Worm (Caenorhabditis elegans) whole organism, young adult: Measurements from ENCODE around the gene srh-300.

Experiments
- B0035.1 ChIP-seq: sonication (generic microtip); optimal IDR thresholded peaks from 2 replicates; lab custom pipeline; 2016; ENCODE audit warnings: missing genetic modification characterization, mild to moderate bottlenecking, missing compliant biosample characterization, missing genotype, missing genetic modification reagents
- D2030.7 ChIP-seq: fragments of 200-800 bp; sonication (Bioruptor generic); IDR thresholded peaks from 2 replicates; pipeline ENCODE4 v1.3.6; 2022; ENCODE audit warnings: missing genetic modification reagents, missing genetic modification characterization, missing compliant biosample characterization
- F23B12.7 ChIP-seq: sonication (generic microtip); optimal IDR thresholded peaks from 2 replicates; lab custom pipeline; 2017; ENCODE audit warnings: missing genetic modification characterization, mild to moderate bottlenecking, missing compliant biosample characterization, antibody characterized with exemption, moderate library complexity; ENCODE audit not compliant: insufficient read depth
- F39B2.1 ChIP-seq: fragments of 200-800 bp; sonication (Bioruptor generic); IDR thresholded peaks from 2 replicates; pipeline ENCODE4 v1.3.6; 2022; ENCODE audit warnings: missing genetic modification reagents, missing genetic modification characterization, missing compliant biosample characterization
- K11D2.4 ChIP-seq: fragments of 200-800 bp; sonication (Bioruptor generic); IDR thresholded peaks from 2 replicates; pipeline ENCODE4 v1.3.6; 2022; ENCODE audit warnings: missing genetic modification reagents, missing genetic modification characterization, missing compliant biosample characterization
- T07F8.4 ChIP-seq: sonication (generic microtip); optimal IDR thresholded peaks from 2 replicates; lab custom pipeline; 2016; ENCODE audit warnings: mild to moderate bottlenecking, missing genetic modification characterization, moderate library complexity, missing compliant biosample characterization
- Y79H2A.3 ChIP-seq: fragments of 200-800 bp; sonication (Bioruptor generic); conservative IDR thresholded peaks from 2 replicates; pipeline ENCODE4 v1.3.6; 2022; ENCODE audit warnings: missing genetic modification reagents, missing genetic modification characterization, missing compliant biosample characterization
- ZK185.1 ChIP-seq: sonication (generic microtip); optimal IDR thresholded peaks from 2 replicates; lab custom pipeline; 2016; ENCODE audit warnings: mild to moderate bottlenecking, missing genetic modification characterization, missing compliant biosample characterization; ENCODE audit not compliant: poor library complexity, severe bottlenecking
- aptf-3 ChIP-seq: fragments of 200-800 bp; sonication (Bioruptor generic); IDR thresholded peaks from 2 replicates; pipeline ENCODE4 v1.3.6; 2022; ENCODE audit warnings: missing genetic modification characterization, missing compliant biosample characterization
- ceh-100 ChIP-seq: fragments of 200-800 bp; sonication (Bioruptor generic); IDR thresholded peaks from 2 replicates; pipeline ENCODE4 v1.3.6; 2022; ENCODE audit warnings: missing genetic modification reagents, missing genetic modification characterization, missing compliant biosample characterization
- ceh-58 ChIP-seq: fragments of 200-800 bp; sonication (Bioruptor generic); IDR thresholded peaks from 2 replicates; pipeline ENCODE4 v1.3.6; 2022; ENCODE audit warnings: missing genetic modification characterization, missing compliant biosample characterization
- die-1 ChIP-seq: sonication (generic microtip); optimal IDR thresholded peaks from 2 replicates; lab custom pipeline; 2016; ENCODE audit warnings: missing genotype, mild to moderate bottlenecking, missing genetic modification characterization, missing compliant biosample characterization
- dox-1 ChIP-seq: fragments of 200-800 bp; sonication (Bioruptor generic); IDR thresholded peaks from 2 replicates; pipeline ENCODE4 v1.3.6; 2022; ENCODE audit warnings: missing genetic modification reagents, missing genetic modification characterization, missing compliant biosample characterization
- dpff-1 ChIP-seq: sonication (generic microtip); optimal IDR thresholded peaks from 2 replicates; lab custom pipeline; 2017; ENCODE audit warnings: mild to moderate bottlenecking, missing genetic modification characterization, missing compliant biosample characterization
- egrh-3 ChIP-seq: fragments of 200-800 bp; sonication (Bioruptor generic); IDR thresholded peaks from 2 replicates; pipeline ENCODE4 v1.3.6; 2022; ENCODE audit warnings: missing genetic modification reagents, missing genetic modification characterization, missing compliant biosample characterization
- ekl-4 ChIP-seq: fragments of 200-800 bp; sonication (Bioruptor generic); IDR thresholded peaks from 2 replicates; pipeline ENCODE4 v1.3.6; 2022; ENCODE audit warnings: missing genetic modification reagents, missing genetic modification characterization, missing compliant biosample characterization
- hmg-1.2 ChIP-seq: fragments of 200-800 bp; sonication (Bioruptor generic); IDR thresholded peaks from 2 replicates; pipeline ENCODE4 v1.3.6; 2022; ENCODE audit warnings: missing genetic modification reagents, missing genetic modification characterization, missing compliant biosample characterization
- hrde-1 ChIP-seq: sonication (generic microtip); optimal IDR thresholded peaks from 2 replicates; lab custom pipeline; 2016; ENCODE audit warnings: missing genetic modification characterization, mild to moderate bottlenecking, missing compliant biosample characterization, moderate library complexity, missing genotype, missing genetic modification reagents, borderline replicate concordance
- let-526 ChIP-seq: fragments of 200-800 bp; sonication (Bioruptor generic); IDR thresholded peaks from 2 replicates; pipeline ENCODE4 v1.3.6; 2022; ENCODE audit warnings: missing genetic modification reagents, missing genetic modification characterization, missing compliant biosample characterization
- lin-26 ChIP-seq: fragments of 200-800 bp; sonication (Bioruptor generic); IDR thresholded peaks from 2 replicates; pipeline ENCODE4 v1.3.6; 2022; ENCODE audit warnings: missing genetic modification reagents, missing genetic modification characterization, missing compliant biosample characterization
- lin-35 ChIP-seq, 3 experiments: fragments of 150-350 bp in 2 of 3; sonication (generic microtip) in 1 of 3; optimal IDR thresholded peaks; 2 replicates each; lab custom pipeline; 2014 to 2018; ENCODE audit warnings: missing biosample characterization in 3 of 3, missing genetic modification characterization in 3 of 3, missing genetic modification reagents in 3 of 3
- lsy-27 ChIP-seq: sonication (generic microtip); optimal IDR thresholded peaks from 2 replicates; lab custom pipeline; 2017; ENCODE audit warnings: missing genetic modification characterization, mild to moderate bottlenecking, missing compliant biosample characterization, antibody characterized with exemption, missing genotype, borderline replicate concordance; ENCODE audit not compliant: insufficient read depth
- madf-3 ChIP-seq: fragments of 200-800 bp; sonication (Bioruptor generic); IDR thresholded peaks from 2 replicates; pipeline ENCODE4 v1.3.6; 2022; ENCODE audit warnings: missing genetic modification reagents, missing genetic modification characterization, missing compliant biosample characterization
- madf-8 ChIP-seq: fragments of 200-800 bp; sonication (Bioruptor generic); conservative IDR thresholded peaks from 2 replicates; pipeline ENCODE4 v1.3.6; 2022; ENCODE audit warnings: missing genetic modification reagents, missing genetic modification characterization, missing compliant biosample characterization
- mel-28 ChIP-seq: sonication (generic microtip); optimal IDR thresholded peaks from 2 replicates; lab custom pipeline; 2016; ENCODE audit warnings: borderline replicate concordance, mild to moderate bottlenecking, missing genetic modification characterization, missing compliant biosample characterization
- nfya-1 ChIP-seq: sonication (generic microtip); optimal IDR thresholded peaks from 2 replicates; lab custom pipeline; 2017; ENCODE audit warnings: antibody characterized with exemption, missing compliant biosample characterization, missing genetic modification characterization, borderline replicate concordance; ENCODE audit not compliant: insufficient read depth
- nhr-120 ChIP-seq: fragments of 200-800 bp; sonication (Bioruptor generic); IDR thresholded peaks from 2 replicates; pipeline ENCODE4 v1.3.6; 2022; ENCODE audit warnings: missing genetic modification characterization, missing compliant biosample characterization
- nhr-90 ChIP-seq: sonication (generic microtip); optimal IDR thresholded peaks from 2 replicates; lab custom pipeline; 2016; ENCODE audit warnings: missing genotype, mild to moderate bottlenecking, missing genetic modification characterization, missing compliant biosample characterization
- pbrm-1 ChIP-seq: fragments of 200-800 bp; sonication (Bioruptor generic); IDR thresholded peaks from 2 replicates; pipeline ENCODE4 v1.3.6; 2022; ENCODE audit warnings: missing genetic modification reagents, missing genetic modification characterization, missing compliant biosample characterization
- snpc-4 ChIP-seq, 5 experiments: fragments of 150-350 bp in 1 of 5; sonication (generic microtip) in 4 of 5; optimal IDR thresholded peaks; 2 replicates each; lab custom pipeline; 2014 to 2018; ENCODE audit warnings: missing genetic modification characterization in 5 of 5, missing biosample characterization in 3 of 5, antibody characterized with exemption in 2 of 5, mild to moderate bottlenecking in 2 of 5, missing compliant biosample characterization in 2 of 5, missing genotype in 2 of 5, moderate library complexity in 2 of 5, missing genetic modification reagents in 1 of 5
- unc-130 ChIP-seq: sonication (generic microtip); optimal IDR thresholded peaks from 2 replicates; lab custom pipeline; 2016; ENCODE audit warnings: missing genetic modification reagents, missing genetic modification characterization, missing compliant biosample characterization
- unc-62 ChIP-seq: fragments of 150-350 bp; optimal IDR thresholded peaks from 2 replicates; lab custom pipeline; 2014; ENCODE audit warnings: missing biosample characterization, missing genetic modification reagents, missing genetic modification characterization
- zfh-2 ChIP-seq: fragments of 200-800 bp; sonication (Bioruptor generic); conservative IDR thresholded peaks from 2 replicates; pipeline ENCODE4 v1.3.6; 2022; ENCODE audit warnings: missing genetic modification reagents, missing genetic modification characterization, missing compliant biosample characterization

Gene srh-300

ce11 chrV:17805323-17805722 lies 16.6 kb upstream of the srh-300 start, which contains the start of gene srh-291:
TSS of gene srh-291 (plus strand) at chrV:17805623.
- TF ChIP-seq hrde-1 (tag; lab: Kevin White, UChicago) (no peak), nhr-90 (tag; lab: Kevin White, UChicago) (no peak)

ce11 chrV:17810053-17810452 lies 11.9 kb upstream of the srh-300 start, which contains the start of gene srh-296:
TSS of gene srh-296 (plus strand) at chrV:17810353.
- TF ChIP-seq let-526 (GFP tag; lab: Robert Waterston, UW) (no peak), unc-130 (GFP tag; lab: Kevin White, UChicago) (no peak), unc-62 (GFP tag; lab: Kevin White, UChicago) (no peak), Y79H2A.3 (GFP tag; lab: Robert Waterston, UW) (no peak), die-1 (tag; lab: Kevin White, UChicago) (no peak), lin-26 (GFP tag; lab: Robert Waterston, UW) (no peak), egrh-3 (no peak), ceh-58 (GFP tag; lab: Robert Waterston, UW) (no peak), mel-28 (tag; lab: Kevin White, UChicago) (no peak), ekl-4 (GFP tag; lab: Robert Waterston, UW) (no peak)

ce11 chrV:17812127-17812526 lies 9.8 kb upstream of the srh-300 start:
- no peak for TF ChIP-seq T07F8.4 (tag; lab: Kevin White, UChicago)
- 0 out of 2 replicates have a peak, but pooled peaks have one; percentile 43 for TF ChIP-seq madf-3 (GFP tag; lab: Robert Waterston, UW)
- TF ChIP-seq nhr-120 = 0 out of 2 replicates have a peak, but pooled peaks have one; percentile 27
- TF ChIP-seq dox-1 (GFP tag; lab: Robert Waterston, UW) = 0 out of 2 replicates have a peak, but pooled peaks have one; percentile 11
- no peak for TF ChIP-seq pbrm-1 (GFP tag; lab: Robert Waterston, UW)
- no peak for TF ChIP-seq hmg-1.2 (GFP tag; lab: Robert Waterston, UW)
- TF ChIP-seq snpc-4 (GFP tag; optimal IDR thresholded peaks at IDR 0.05; lab: Kevin White, UChicago) = no peak
- TF ChIP-seq snpc-4 (tag; optimal IDR thresholded peaks at IDR 0.05; lab: Kevin White, UChicago) = no peak
- TF ChIP-seq nfya-1 = no peak
- TF ChIP-seq lin-35 (GFP tag; optimal IDR thresholded peaks at IDR 0.05; lab: Kevin White, UChicago) = no peak
- peak; percentile 82; the same call in 1 of the 2 replicates for TF ChIP-seq egrh-3
- TF ChIP-seq B0035.1 (tag; lab: Kevin White, UChicago) = no peak
- TF ChIP-seq F23B12.7 (tag; lab: Kevin White, UChicago) = no peak
- no peak for TF ChIP-seq dpff-1 (tag; lab: Kevin White, UChicago)
- TF ChIP-seq ceh-100 (GFP tag; lab: Robert Waterston, UW) = no peak
- TF ChIP-seq ZK185.1 (tag; lab: Kevin White, UChicago) = no peak
- no peak for TF ChIP-seq madf-8 (GFP tag; lab: Robert Waterston, UW)
- peak; percentile 94 for TF ChIP-seq zfh-2 (GFP tag; lab: Robert Waterston, UW)
- no peak for TF ChIP-seq K11D2.4 (GFP tag; lab: Robert Waterston, UW)
- no peak for TF ChIP-seq aptf-3 (GFP tag; lab: Robert Waterston, UW)
- no peak for TF ChIP-seq D2030.7 (GFP tag; lab: Robert Waterston, UW)
- TF ChIP-seq F39B2.1 (GFP tag; lab: Robert Waterston, UW) = 0 out of 2 replicates have a peak, but pooled peaks have one; percentile 33
- TF ChIP-seq lsy-27 (tag; lab: Kevin White, UChicago) = no peak
